Fruit fly (Drosophila melanogaster) whole organism, embryonic: Measurements from ENCODE around the gene Shc.

Experiments used
- Blimp-1 ChIP-seq: fragments of 200-800 bp; sonication (Bioruptor generic); optimal IDR thresholded peaks from 3 replicates; lab custom pipeline; 2018; ENCODE audit warnings: missing biosample characterization, missing genetic modification characterization, mild to moderate bottlenecking, moderate library complexity, missing genetic modification reagents
- CG10147 ChIP-seq: fragments of 200-800 bp; sonication (Bioruptor generic); optimal IDR thresholded peaks from 2 replicates; lab custom pipeline; 2019; ENCODE audit warnings: missing biosample characterization, mild to moderate bottlenecking, missing genetic modification characterization, moderate library complexity
- CG11093 ChIP-seq: fragments of 200-800 bp; sonication (Bioruptor generic); IDR thresholded peaks from 3 replicates; pipeline ENCODE4 v1.3.6; 2022; ENCODE audit warnings: missing biosample characterization, missing genetic modification characterization
- CG11696 ChIP-seq: fragments of 200-800 bp; sonication (Bioruptor generic); IDR thresholded peaks from 2 replicates; pipeline ENCODE4 v1.3.6; 2022; ENCODE audit warnings: missing biosample characterization, missing genetic modification characterization
- CG12391 ChIP-seq: fragments of 200-800 bp; sonication (Bioruptor generic); optimal IDR thresholded peaks from 3 replicates; lab custom pipeline; 2018; ENCODE audit warnings: missing biosample characterization, mild to moderate bottlenecking, missing genetic modification characterization, moderate library complexity
- CG12744 ChIP-seq: fragments of 200-800 bp; sonication (Bioruptor generic); optimal IDR thresholded peaks from 2 replicates; lab custom pipeline; 2016; ENCODE audit warnings: missing biosample characterization, missing genetic modification characterization
- CG15011 ChIP-seq: fragments of 200-800 bp; sonication (Bioruptor generic); optimal IDR thresholded peaks from 3 replicates; lab custom pipeline; 2018; ENCODE audit warnings: missing biosample characterization, mild to moderate bottlenecking, missing genetic modification characterization
- CG16863 ChIP-seq: fragments of 200-800 bp; sonication (Bioruptor generic); optimal IDR thresholded peaks from 3 replicates; lab custom pipeline; 2016; ENCODE audit warnings: missing biosample characterization, missing genetic modification characterization
- CG17186 ChIP-seq: fragments of 200-800 bp; sonication (Bioruptor generic); optimal IDR thresholded peaks from 3 replicates; lab custom pipeline; 2017; ENCODE audit warnings: missing biosample characterization, missing genetic modification reagents, missing genetic modification characterization
- CG17385 ChIP-seq: fragments of 200-800 bp; sonication (Bioruptor generic); optimal IDR thresholded peaks from 3 replicates; lab custom pipeline; 2018; ENCODE audit warnings: missing biosample characterization, mild to moderate bottlenecking, missing genetic modification characterization
- CG18764 ChIP-seq: fragments of 200-800 bp; sonication (Bioruptor generic); optimal IDR thresholded peaks from 3 replicates; lab custom pipeline; 2016; ENCODE audit warnings: missing biosample characterization, missing genetic modification characterization
- CG2712 ChIP-seq: fragments of 200-800 bp; optimal IDR thresholded peaks from 3 replicates; lab custom pipeline; 2019; ENCODE audit warnings: missing biosample characterization, mild to moderate bottlenecking, missing genetic modification characterization, moderate library complexity
- CG31365 ChIP-seq: fragments of 200-800 bp; sonication (Bioruptor generic); optimal IDR thresholded peaks from 2 replicates; lab custom pipeline; 2018; ENCODE audit warnings: missing biosample characterization, mild to moderate bottlenecking, missing genetic modification characterization
- CG32772 ChIP-seq: fragments of 200-800 bp; sonication (Bioruptor generic); IDR thresholded peaks from 2 replicates; pipeline ENCODE4 v1.3.6; 2022; ENCODE audit warnings: missing biosample characterization, missing genetic modification characterization
- CG34376 ChIP-seq: fragments of 200-800 bp; sonication (Bioruptor generic); optimal IDR thresholded peaks from 2 replicates; lab custom pipeline; 2018; ENCODE audit warnings: missing biosample characterization, mild to moderate bottlenecking, missing genetic modification characterization
- CG34422 ChIP-seq: fragments of 200-800 bp; sonication (Bioruptor generic); IDR thresholded peaks from 3 replicates; pipeline ENCODE4 v1.3.6; 2022; ENCODE audit warnings: missing biosample characterization, missing genetic modification characterization
- CG6254 ChIP-seq: fragments of 200-800 bp; sonication (Bioruptor generic); optimal IDR thresholded peaks from 3 replicates; lab custom pipeline; 2017; ENCODE audit warnings: mild to moderate bottlenecking, missing biosample characterization, missing genetic modification reagents, missing genetic modification characterization
- CG6683 ChIP-seq: fragments of 200-800 bp; sonication (Bioruptor generic); optimal IDR thresholded peaks from 2 replicates; lab custom pipeline; 2017; ENCODE audit warnings: missing biosample characterization, mild to moderate bottlenecking, missing genetic modification characterization, missing genetic modification reagents
- CG8944 ChIP-seq: fragments of 200-800 bp; sonication (Bioruptor generic); optimal IDR thresholded peaks from 3 replicates; lab custom pipeline; 2016; ENCODE audit warnings: missing biosample characterization, missing genetic modification characterization
- CG9609 ChIP-seq: fragments of 200-800 bp; sonication (Bioruptor generic); optimal IDR thresholded peaks from 3 replicates; lab custom pipeline; 2016; ENCODE audit warnings: missing biosample characterization, missing genetic modification characterization
- CG9817 ChIP-seq: fragments of 200-800 bp; sonication (Bioruptor generic); optimal IDR thresholded peaks from 2 replicates; lab custom pipeline; 2018; ENCODE audit warnings: missing biosample characterization, mild to moderate bottlenecking, missing genetic modification characterization, moderate library complexity
- Camta ChIP-seq: fragments of 200-800 bp; sonication (Bioruptor generic); optimal IDR thresholded peaks from 2 replicates; lab custom pipeline; 2016; ENCODE audit warnings: missing biosample characterization, missing genetic modification characterization
- Dek ChIP-seq: fragments of 200-800 bp; sonication (Bioruptor generic); optimal IDR thresholded peaks from 3 replicates; lab custom pipeline; 2019; ENCODE audit warnings: missing biosample characterization, mild to moderate bottlenecking, missing genetic modification characterization, moderate library complexity
- Elba2 ChIP-seq: fragments of 200-800 bp; sonication (Bioruptor generic); optimal IDR thresholded peaks from 3 replicates; lab custom pipeline; 2016; ENCODE audit warnings: missing biosample characterization, missing genetic modification characterization
- Ets65A ChIP-seq: fragments of 200-800 bp; sonication (Bioruptor generic); peaks from one replicate; lab custom pipeline; 2016; ENCODE audit warnings: missing biosample characterization, missing genetic modification characterization
- Gsc ChIP-seq: fragments of 200-800 bp; sonication (Bioruptor generic); IDR thresholded peaks from 2 replicates; pipeline ENCODE4 v1.3.6; 2022; ENCODE audit warnings: missing biosample characterization, missing genetic modification characterization
- HLH4C ChIP-seq: fragments of 200-800 bp; sonication (Bioruptor generic); IDR thresholded peaks from 3 replicates; pipeline ENCODE4 v1.3.6; 2022; ENCODE audit warnings: missing biosample characterization, missing genetic modification characterization; ENCODE audit not compliant: partially characterized antibody
- HmgD ChIP-seq: fragments of 200-800 bp; sonication (Bioruptor generic); optimal IDR thresholded peaks from 3 replicates; lab custom pipeline; 2016; ENCODE audit warnings: missing biosample characterization, missing genetic modification characterization
- Mrtf ChIP-seq: fragments of 200-800 bp; sonication (Bioruptor generic); IDR thresholded peaks from 3 replicates; pipeline ENCODE4 v1.3.6; 2022; ENCODE audit warnings: missing biosample characterization, missing genetic modification characterization
- NC2β ChIP-seq: fragments of 200-800 bp; sonication (Bioruptor generic); optimal IDR thresholded peaks from 2 replicates; lab custom pipeline; 2016; ENCODE audit warnings: missing biosample characterization, missing genetic modification characterization
- NfI ChIP-seq: fragments of 200-800 bp; sonication (Bioruptor generic); optimal IDR thresholded peaks from 3 replicates; lab custom pipeline; 2018; ENCODE audit warnings: missing biosample characterization, mild to moderate bottlenecking, missing genetic modification characterization, moderate library complexity
- Trl ChIP-seq, 3 experiments: fragments of >200 bp in 2 of 3; fragments of 200-800 bp in 1 of 3; sonication (Bioruptor generic) in 1 of 3; optimal IDR thresholded peaks; 2 replicates in 1 of 3; 3 replicates in 2 of 3; lab custom pipeline; 2016 to 2017; ENCODE audit warnings: missing biosample characterization in 1 of 3, missing genetic modification characterization in 1 of 3
- br ChIP-seq: fragments of >200 bp; optimal IDR thresholded peaks from 2 replicates; lab custom pipeline; 2017
- cas ChIP-seq: fragments of 200-800 bp; sonication (Bioruptor generic); IDR thresholded peaks from 2 replicates; pipeline ENCODE4 v1.3.6; 2022; ENCODE audit warnings: missing biosample characterization, missing genetic modification characterization
- cato ChIP-seq: fragments of 200-800 bp; sonication (Bioruptor generic); optimal IDR thresholded peaks from 2 replicates; lab custom pipeline; 2016; ENCODE audit warnings: missing biosample characterization, missing genetic modification characterization, borderline replicate concordance
- dan ChIP-seq: fragments of 200-800 bp; sonication (Bioruptor generic); IDR thresholded peaks from 2 replicates; pipeline ENCODE4 v1.3.6; 2022; ENCODE audit warnings: missing biosample characterization, missing genetic modification characterization
- dm ChIP-seq: fragments of 200-800 bp; sonication (Bioruptor generic); optimal IDR thresholded peaks from 3 replicates; lab custom pipeline; 2016; ENCODE audit warnings: missing biosample characterization, missing genetic modification characterization
- gfzf ChIP-seq: fragments of 200-800 bp; sonication (Bioruptor generic); optimal IDR thresholded peaks from 2 replicates; lab custom pipeline; 2016; ENCODE audit warnings: missing biosample characterization, mild to moderate bottlenecking, missing genetic modification characterization, moderate library complexity
- hth ChIP-seq: fragments of >200 bp; optimal IDR thresholded peaks from 2 replicates; lab custom pipeline; 2017; ENCODE audit warnings: inconsistent platforms
- jigr1 ChIP-seq: fragments of 200-800 bp; sonication (Bioruptor generic); IDR thresholded peaks from 3 replicates; pipeline ENCODE4 v1.3.6; 2022; ENCODE audit warnings: missing biosample characterization, missing genetic modification characterization
- jing ChIP-seq: fragments of 200-800 bp; sonication (Bioruptor generic); optimal IDR thresholded peaks from 2 replicates; lab custom pipeline; 2018; ENCODE audit warnings: missing biosample characterization, mild to moderate bottlenecking, missing genetic modification characterization
- luna ChIP-seq: fragments of 200-800 bp; sonication (Bioruptor generic); optimal IDR thresholded peaks from 2 replicates; lab custom pipeline; 2016; ENCODE audit warnings: missing biosample characterization, missing genetic modification characterization
- pum ChIP-seq: fragments of 200-800 bp; sonication (Bioruptor generic); optimal IDR thresholded peaks from 2 replicates; lab custom pipeline; 2016; ENCODE audit warnings: missing biosample characterization, missing genetic modification characterization
- rib ChIP-seq: fragments of 200-800 bp; sonication (Bioruptor generic); IDR thresholded peaks from 2 replicates; pipeline ENCODE4 v1.3.6; 2022; ENCODE audit warnings: missing biosample characterization, missing genetic modification characterization
- sim ChIP-seq: fragments of 200-800 bp; sonication (Bioruptor generic); IDR thresholded peaks from 2 replicates; pipeline ENCODE4 v1.3.6; 2022; ENCODE audit warnings: missing biosample characterization, missing genetic modification characterization
- tna ChIP-seq: fragments of 200-800 bp; sonication (Bioruptor generic); IDR thresholded peaks from 2 replicates; pipeline ENCODE4 v1.3.6; 2022; ENCODE audit warnings: missing biosample characterization, missing genetic modification characterization; ENCODE audit not compliant: partially characterized antibody
- unc-4 ChIP-seq: fragments of 200-800 bp; sonication (Bioruptor generic); IDR thresholded peaks from 2 replicates; pipeline ENCODE4 v1.3.6; 2022; ENCODE audit warnings: missing biosample characterization, missing genetic modification characterization; ENCODE audit not compliant: partially characterized antibody
- unpg ChIP-seq: fragments of 200-800 bp; sonication (Bioruptor generic); optimal IDR thresholded peaks from 3 replicates; lab custom pipeline; 2018; ENCODE audit warnings: missing biosample characterization, mild to moderate bottlenecking, missing genetic modification characterization, moderate library complexity
- wdn ChIP-seq: fragments of 200-800 bp; sonication (Bioruptor generic); IDR thresholded peaks from 2 replicates; pipeline ENCODE4 v1.3.6; 2022; ENCODE audit warnings: missing biosample characterization, missing genetic modification characterization
- zen2 ChIP-seq: fragments of 200-800 bp; sonication (Bioruptor generic); IDR thresholded peaks from 3 replicates; pipeline ENCODE4 v1.3.6; 2022; ENCODE audit warnings: missing biosample characterization, missing genetic modification characterization; ENCODE audit not compliant: partially characterized antibody
- zfh2 ChIP-seq: fragments of 200-800 bp; sonication (Bioruptor generic); optimal IDR thresholded peaks from 2 replicates; lab custom pipeline; 2016; ENCODE audit warnings: missing biosample characterization, missing genetic modification characterization

The Shc gene

DNA sequence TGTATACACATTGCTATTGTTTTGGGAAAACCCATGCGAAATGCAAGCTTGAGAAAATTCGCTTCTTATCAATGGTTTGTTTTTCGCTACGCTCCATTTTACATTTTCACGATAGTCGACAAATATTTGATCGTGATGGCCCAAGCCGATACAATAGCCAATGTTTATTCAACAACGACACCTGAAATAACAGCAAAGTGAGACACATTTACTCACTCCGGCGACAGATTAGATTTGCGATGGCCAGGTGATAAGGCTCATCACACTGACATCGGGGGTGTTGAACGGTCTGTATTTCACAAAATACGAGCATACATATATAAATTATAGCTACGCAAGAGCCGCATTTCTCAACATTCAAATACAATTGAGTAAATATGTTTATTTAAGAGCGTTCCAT is 29.7 kb upstream of the Shc start (continued):
- TF ChIP-seq CG6683 (peak; percentile 81), Elba2 (GFP tag; lab: Kevin White, UChicago) (no peak), hth (lab: Kevin White, UChicago) (no peak), unc-4 (GFP tag; lab: Robert Waterston, UW) (no peak), jigr1 (GFP tag; lab: Robert Waterston, UW) (no peak), CG12744 (GFP tag; lab: Kevin White, UChicago) (peak; percentile 20), CG6254 (GFP tag; lab: Kevin White, UChicago) (peak; percentile 34), tna (GFP tag; lab: Robert Waterston, UW) (no peak), NfI (GFP tag; lab: Kevin White, UChicago) (peak; percentile 38), HLH4C (GFP tag; lab: Robert Waterston, UW) (no peak), zen2 (GFP tag; lab: Robert Waterston, UW) (no peak), CG11093 (GFP tag; lab: Robert Waterston, UW) (no peak), Gsc (no peak), CG11696 (GFP tag; lab: Robert Waterston, UW) (0 out of 2 replicates have a peak, but pooled peaks have one; percentile 6), Mrtf (GFP tag; lab: Robert Waterston, UW) (no peak), Trl (optimal IDR thresholded peaks at IDR 0.05; lab: Kevin White, UChicago) (no peak), Trl (GFP tag; optimal IDR thresholded peaks at IDR 0.05; lab: Kevin White, UChicago) (peak; percentile 70), CG17385 (GFP tag; lab: Kevin White, UChicago) (peak; percentile 36), CG34422 (GFP tag; lab: Robert Waterston, UW) (no peak), br (lab: Kevin White, UChicago) (no peak), CG31365 (tag; lab: Kevin White, UChicago) (peak; percentile 82), Blimp-1 (GFP tag; lab: Kevin White, UChicago) (peak; percentile 58), luna (GFP tag; lab: Kevin White, UChicago) (peak; percentile 82), wdn (GFP tag; lab: Robert Waterston, UW) (0 out of 2 replicates have a peak, but pooled peaks have one; percentile 28), unpg (GFP tag; lab: Kevin White, UChicago) (peak; percentile 45), Dek (peak; percentile 40), CG9817 (tag; lab: Kevin White, UChicago) (peak; percentile 35), sim (GFP tag; lab: Robert Waterston, UW) (no peak), Ets65A (GFP tag; lab: Kevin White, UChicago) (no peak), dm (no peak), CG10147 (GFP tag; lab: Kevin White, UChicago) (peak; percentile 63), HmgD (GFP tag; lab: Kevin White, UChicago) (no peak), CG12391 (tag; lab: Kevin White, UChicago) (peak; percentile 6), CG16863 (GFP tag; lab: Kevin White, UChicago) (no peak), dan (GFP tag; lab: Robert Waterston, UW) (no peak), CG17186 (GFP tag; lab: Kevin White, UChicago) (peak; percentile 38), zfh2 (GFP tag; lab: Kevin White, UChicago) (peak; percentile 16), CG32772 (GFP tag; lab: Robert Waterston, UW) (no peak), cas (GFP tag; lab: Robert Waterston, UW) (peak; percentile 64; the same call in 1 of the 2 replicates), CG2712 (tag; lab: Kevin White, UChicago) (peak; percentile 47), gfzf (GFP tag; lab: Kevin White, UChicago) (no peak), Camta (GFP tag; lab: Kevin White, UChicago) (peak; percentile 68), CG34376 (GFP tag; lab: Kevin White, UChicago) (peak; percentile 75), CG15011 (GFP tag; lab: Kevin White, UChicago) (peak; percentile 87), CG18764 (peak; percentile 48), jing (GFP tag; lab: Kevin White, UChicago) (no peak), NC2β (GFP tag; lab: Kevin White, UChicago) (peak; percentile 9), pum (no peak), rib (peak; percentile 33; the same call in 1 of the 2 replicates), CG9609 (GFP tag; lab: Kevin White, UChicago) (no peak), CG8944 (GFP tag; lab: Kevin White, UChicago) (no peak), cato (GFP tag; lab: Kevin White, UChicago) (no peak)
